Worm (Caenorhabditis elegans): ENCODE measurements around the gene csn-6.

Gene csn-6

DNA sequence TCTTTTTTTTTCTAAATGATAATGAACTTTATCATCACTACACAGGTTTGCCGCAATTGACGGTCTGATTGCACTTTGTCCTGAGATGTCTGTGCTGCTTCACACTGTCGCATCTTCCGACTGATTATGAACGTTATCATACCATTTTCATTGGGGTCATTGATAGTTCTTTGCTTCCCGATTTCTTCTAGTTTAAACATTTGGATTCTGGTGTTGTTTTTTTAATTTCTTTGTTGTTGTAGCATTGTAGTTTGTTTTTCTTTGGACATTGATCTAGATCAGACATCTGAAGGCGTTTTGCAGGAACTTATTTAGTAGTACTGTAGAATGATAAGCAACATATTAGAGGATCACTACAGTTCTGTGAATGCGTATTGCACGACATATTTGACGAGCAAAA lies 18.1 kb downstream of the csn-6 start (continued):
- TF ChIP-seq mxl-3 (GFP tag; optimal IDR thresholded peaks at IDR 0.05) (peak; percentile 22), aha-1 (tag) (peak; percentile 98), zip-11 (GFP tag; IDR thresholded peaks at IDR 0.05) (no peak), mep-1 (tag; optimal IDR thresholded peaks at IDR 0.05) (peak; percentile 91), cey-2 (tag; optimal IDR thresholded peaks at IDR 0.05; ENCODE audit: borderline replicate concordance, insufficient read depth) (peak; percentile 5), madf-9 (GFP tag; conservative IDR thresholded peaks at IDR 0.05) (no peak), zip-2 (tag; optimal IDR thresholded peaks at IDR 0.05) (no peak), T20F7.1 (GFP tag; optimal IDR thresholded peaks at IDR 0.05) (peak; percentile 83), ces-1 (GFP tag; optimal IDR thresholded peaks at IDR 0.05) (no peak), snpc-4 (tag; optimal IDR thresholded peaks at IDR 0.05) (no peak), zag-1 (tag; optimal IDR thresholded peaks at IDR 0.05) (no peak), fkh-10 (GFP tag; optimal IDR thresholded peaks at IDR 0.05) (no peak), unc-62 (GFP tag; optimal IDR thresholded peaks at IDR 0.05 in 1 of 2) (peak in 1 of 2 experiments; percentile 88), unc-62 (tag; optimal IDR thresholded peaks at IDR 0.05) (no peak), lir-3 (tag; optimal IDR thresholded peaks at IDR 0.05) (no peak), madf-5 (GFP tag; IDR thresholded peaks at IDR 0.05) (0 out of 4 replicates have a peak, but pooled peaks of 1 of the 2 experiments have one; percentile 67), hif-1 (tag; optimal IDR thresholded peaks at IDR 0.05) (peak in 1 of 2 experiments; percentile 41), rbr-2 (tag; optimal IDR thresholded peaks at IDR 0.05) (no peak), duxl-1 (tag; optimal IDR thresholded peaks at IDR 0.05; ENCODE audit: poor library complexity) (peak; percentile 68), mdl-1 (tag; optimal IDR thresholded peaks at IDR 0.05) (peak in 1 of 2 experiments; percentile 61), nhr-102 (tag; optimal IDR thresholded peaks at IDR 0.05) (peak; percentile 67), nhr-11 (tag; optimal IDR thresholded peaks at IDR 0.05) (peak; percentile 56), lim-7 (GFP tag; IDR thresholded peaks at IDR 0.05) (no peak), nhr-111 (GFP tag; optimal IDR thresholded peaks at IDR 0.05) (no peak), mdt-29 (GFP tag; IDR thresholded peaks at IDR 0.05) (peak; percentile 87), nhr-41 (GFP tag; IDR thresholded peaks at IDR 0.05) (0 out of 2 replicates have a peak, but pooled peaks have one; percentile 14), nhr-25 (tag; optimal IDR thresholded peaks at IDR 0.05; ENCODE audit: borderline replicate concordance, insufficient read depth) (no peak), mes-2 (tag; optimal IDR thresholded peaks at IDR 0.05; ENCODE audit: poor library complexity, severe bottlenecking) (peak; percentile 62), Y105C5A.15 (GFP tag; IDR thresholded peaks at IDR 0.05) (0 out of 2 replicates have a peak, but pooled peaks have one; percentile 11), lin-38 (GFP tag; IDR thresholded peaks at IDR 0.05) (peak; percentile 43), zfp-3 (GFP tag; conservative IDR thresholded peaks at IDR 0.05) (peak; percentile 91; the same call in 1 of the 2 replicates), nhr-76 (tag; optimal IDR thresholded peaks at IDR 0.05) (peak; percentile 54)

DNA sequence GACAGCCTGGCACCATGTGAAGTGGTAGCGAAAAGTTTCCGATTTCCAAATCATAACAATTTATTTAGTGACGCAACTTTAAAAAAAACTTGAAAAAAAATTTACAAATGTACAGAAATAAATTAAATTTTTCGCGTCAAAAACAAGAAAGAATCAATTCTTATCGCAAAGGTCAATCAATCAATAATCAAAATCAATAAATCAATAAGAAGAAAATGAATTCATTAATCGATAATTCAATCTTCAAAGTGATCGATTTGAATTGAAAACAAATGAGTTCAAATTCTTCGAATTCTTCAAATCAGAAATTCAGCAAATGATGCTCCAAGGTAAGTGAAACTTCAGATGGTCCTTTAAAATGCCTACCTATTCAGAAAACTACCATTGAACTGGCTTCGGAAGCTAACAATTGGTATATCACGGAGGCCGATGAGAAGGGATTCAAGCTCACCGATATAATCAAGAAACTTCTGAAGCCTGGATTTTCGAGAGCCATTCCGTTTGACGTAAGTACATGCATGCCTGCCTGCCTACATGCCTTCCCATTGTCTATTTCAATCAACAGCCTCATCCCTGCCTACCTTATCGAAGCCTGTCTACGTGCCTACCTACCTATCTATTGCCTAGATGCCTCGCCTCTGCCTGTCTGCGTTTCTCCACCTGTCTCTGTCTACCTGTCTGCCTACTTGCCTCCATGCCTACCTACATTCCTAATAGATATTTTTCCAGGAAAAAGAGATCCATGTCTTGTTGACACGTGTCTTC lies 19.4 kb downstream of the csn-6 start:
- no peak for TF ChIP-seq F49E8.2 (tag; optimal IDR thresholded peaks at IDR 0.05; ENCODE audit: borderline replicate concordance)
- peak; percentile 89 for TF ChIP-seq ceh-28 (tag; optimal IDR thresholded peaks at IDR 0.05)
- peak; percentile 91 for TF ChIP-seq aha-1 (tag)

- TF ChIP-seq duxl-1 (tag; optimal IDR thresholded peaks at IDR 0.05; ENCODE audit: poor library complexity) = no peak
- peak in 1 of 2 experiments; percentile 66 for TF ChIP-seq mdl-1 (tag; optimal IDR thresholded peaks at IDR 0.05)
- TF ChIP-seq Y105C5A.15 (GFP tag; IDR thresholded peaks at IDR 0.05) = 0 out of 2 replicates have a peak, but pooled peaks have one; percentile 34
- TF ChIP-seq hif-1 (tag; optimal IDR thresholded peaks at IDR 0.05) = peak in 1 of 2 experiments; percentile 62
- peak; percentile 90 for TF ChIP-seq mep-1 (tag; optimal IDR thresholded peaks at IDR 0.05)
- no peak for TF ChIP-seq ceh-62 (tag; optimal IDR thresholded peaks at IDR 0.05)
- no peak for TF ChIP-seq dmd-9 (GFP tag; IDR thresholded peaks at IDR 0.05)
- TF ChIP-seq lin-1 (GFP tag; IDR thresholded peaks at IDR 0.05) = peak; percentile 87
- TF ChIP-seq F44E2.7 (GFP tag; IDR thresholded peaks at IDR 0.05) = no peak
- no peak for TF ChIP-seq lin-29 (GFP tag; IDR thresholded peaks at IDR 0.05)
- 0 out of 2 replicates have a peak, but pooled peaks have one; percentile 54 for TF ChIP-seq zfp-3 (GFP tag; conservative IDR thresholded peaks at IDR 0.05)
- TF ChIP-seq daf-8 (GFP tag; IDR thresholded peaks at IDR 0.05) = no peak
- no peak for TF ChIP-seq D1046.2 (GFP tag; IDR thresholded peaks at IDR 0.05)
- TF ChIP-seq mxl-2 (GFP tag; conservative IDR thresholded peaks at IDR 0.05) = no peak
- no peak for TF ChIP-seq lin-15B (tag; optimal IDR thresholded peaks at IDR 0.05)
- TF ChIP-seq nhr-6 (tag; optimal IDR thresholded peaks at IDR 0.05) = peak; percentile 88
- TF ChIP-seq sdz-12 (GFP tag; optimal IDR thresholded peaks at IDR 0.05) = no peak
- no peak for TF ChIP-seq Y75B8A.6 (GFP tag; IDR thresholded peaks at IDR 0.05)
- no peak for TF ChIP-seq R02D3.7 (tag; optimal IDR thresholded peaks at IDR 0.05)
Measured at ce11 chrIV:13322429-13322828, 21.8 kb downstream of the csn-6 start.

All from whole organism, L4 larva.